Fruit fly (Drosophila melanogaster) whole organism, embryonic: ENCODE data around the gene Cpr65Az.

Experiments used
- Abd-B ChIP-seq: fragments of 200-800 bp; sonication (Bioruptor generic); optimal IDR thresholded peaks from 2 replicates; lab custom pipeline; 2018; ENCODE audit warnings: missing biosample characterization, mild to moderate bottlenecking, missing genetic modification characterization, moderate library complexity
- Ada2b ChIP-seq: fragments of 200-800 bp; sonication (Bioruptor generic); IDR thresholded peaks from 2 replicates; pipeline ENCODE4 v1.3.6; 2022; ENCODE audit warnings: missing biosample characterization, missing genetic modification characterization
- Bgb ChIP-seq: fragments of 200-800 bp; sonication (Bioruptor generic); IDR thresholded peaks from 2 replicates; pipeline ENCODE4 v1.3.6; 2022; ENCODE audit warnings: missing biosample characterization, missing genetic modification characterization; ENCODE audit not compliant: partially characterized antibody
- Bteb2 ChIP-seq: fragments of 200-800 bp; sonication (Bioruptor generic); optimal IDR thresholded peaks from 2 replicates; lab custom pipeline; 2016; ENCODE audit warnings: missing biosample characterization, missing genetic modification characterization
- CG10366 ChIP-seq: fragments of 200-800 bp; sonication (Bioruptor generic); IDR thresholded peaks from 2 replicates; pipeline ENCODE4 v1.3.6; 2022; ENCODE audit warnings: missing biosample characterization, missing genetic modification characterization
- CG10654 ChIP-seq: fragments of 200-800 bp; sonication (Bioruptor generic); optimal IDR thresholded peaks from 2 replicates; lab custom pipeline; 2016; ENCODE audit warnings: missing biosample characterization, missing genetic modification characterization
- CG10979 ChIP-seq: fragments of 200-800 bp; sonication (Bioruptor generic); optimal IDR thresholded peaks from 2 replicates; lab custom pipeline; 2018; ENCODE audit warnings: missing biosample characterization, mild to moderate bottlenecking, missing genetic modification characterization, moderate library complexity
- CG11085 ChIP-seq: fragments of 200-800 bp; sonication (Bioruptor generic); IDR thresholded peaks from 2 replicates; pipeline ENCODE4 v1.3.6; 2022; ENCODE audit warnings: missing biosample characterization, missing genetic modification characterization
- CG1233 ChIP-seq: fragments of 200-800 bp; sonication (Bioruptor generic); optimal IDR thresholded peaks from 4 replicates; lab custom pipeline; 2018; ENCODE audit warnings: missing biosample characterization, mild to moderate bottlenecking, missing genetic modification characterization
- CG13424 ChIP-seq: fragments of 200-800 bp; sonication (Bioruptor generic); optimal IDR thresholded peaks from 2 replicates; lab custom pipeline; 2019; ENCODE audit warnings: missing biosample characterization, mild to moderate bottlenecking, missing genetic modification characterization, moderate library complexity
- CG14667 ChIP-seq: fragments of 200-800 bp; sonication (Bioruptor generic); IDR thresholded peaks from 2 replicates; pipeline ENCODE4 v1.3.6; 2022; ENCODE audit warnings: missing biosample characterization, missing genetic modification characterization
- CG15011 ChIP-seq: fragments of 200-800 bp; sonication (Bioruptor generic); optimal IDR thresholded peaks from 3 replicates; lab custom pipeline; 2018; ENCODE audit warnings: missing biosample characterization, mild to moderate bottlenecking, missing genetic modification characterization
- CG18011 ChIP-seq: fragments of 200-800 bp; sonication (Bioruptor generic); optimal IDR thresholded peaks from 2 replicates; lab custom pipeline; 2017; ENCODE audit warnings: missing biosample characterization, missing genetic modification characterization, mild to moderate bottlenecking, moderate library complexity, missing genotype
- CG2889 ChIP-seq: fragments of 200-800 bp; sonication (Bioruptor generic); IDR thresholded peaks from 3 replicates; pipeline ENCODE4 v1.3.6; 2022; ENCODE audit warnings: missing biosample characterization, missing genetic modification characterization
- CG30020 ChIP-seq: fragments of 200-800 bp; optimal IDR thresholded peaks from 2 replicates; lab custom pipeline; 2019; ENCODE audit warnings: missing biosample characterization, mild to moderate bottlenecking, missing genetic modification characterization, moderate library complexity
- CG3995 ChIP-seq: fragments of 200-800 bp; sonication (Bioruptor generic); optimal IDR thresholded peaks from 3 replicates; lab custom pipeline; 2016; ENCODE audit warnings: missing biosample characterization, missing genetic modification characterization
- CG6791 ChIP-seq: fragments of 200-800 bp; sonication (Bioruptor generic); IDR thresholded peaks from 3 replicates; pipeline ENCODE4 v1.3.6; 2022; ENCODE audit warnings: missing biosample characterization, missing genetic modification characterization; ENCODE audit not compliant: partially characterized antibody
- CG7987 ChIP-seq: fragments of 200-800 bp; sonication (Bioruptor generic); optimal IDR thresholded peaks from 2 replicates; lab custom pipeline; 2018; ENCODE audit warnings: missing biosample characterization, mild to moderate bottlenecking, missing genetic modification characterization, moderate library complexity
- CG8388 ChIP-seq: fragments of 200-800 bp; sonication (Bioruptor generic); optimal IDR thresholded peaks from 2 replicates; lab custom pipeline; 2019; ENCODE audit warnings: missing biosample characterization, mild to moderate bottlenecking, missing genetic modification characterization, moderate library complexity
- CoRest ChIP-seq: fragments of 200-800 bp; sonication (Bioruptor generic); optimal IDR thresholded peaks from 3 replicates; lab custom pipeline; 2018; ENCODE audit warnings: missing biosample characterization, mild to moderate bottlenecking, missing genetic modification characterization, moderate library complexity
- D19B ChIP-seq: fragments of 200-800 bp; sonication (Bioruptor generic); optimal IDR thresholded peaks from 2 replicates; lab custom pipeline; 2017; ENCODE audit warnings: missing biosample characterization, mild to moderate bottlenecking, missing genetic modification characterization
- Dp ChIP-seq: fragments of 200-800 bp; sonication (Bioruptor generic); optimal IDR thresholded peaks from 2 replicates; lab custom pipeline; 2018; ENCODE audit warnings: missing biosample characterization, mild to moderate bottlenecking, missing genetic modification characterization, moderate library complexity
- Gsc ChIP-seq: fragments of 200-800 bp; sonication (Bioruptor generic); IDR thresholded peaks from 2 replicates; pipeline ENCODE4 v1.3.6; 2022; ENCODE audit warnings: missing biosample characterization, missing genetic modification characterization
- HLH3B ChIP-seq: fragments of 200-800 bp; sonication (Bioruptor generic); IDR thresholded peaks from 2 replicates; pipeline ENCODE4 v1.3.6; 2022; ENCODE audit warnings: missing biosample characterization, missing genetic modification characterization
- Mes4 ChIP-seq: fragments of 200-800 bp; sonication (Bioruptor generic); optimal IDR thresholded peaks from 2 replicates; lab custom pipeline; 2016; ENCODE audit warnings: missing biosample characterization, missing genetic modification characterization
- Oli ChIP-seq: fragments of 200-800 bp; sonication (Bioruptor generic); optimal IDR thresholded peaks from 2 replicates; lab custom pipeline; 2018; ENCODE audit warnings: missing biosample characterization, mild to moderate bottlenecking, missing genetic modification characterization, moderate library complexity
- Ravus ChIP-seq: fragments of 200-800 bp; sonication (Bioruptor generic); IDR thresholded peaks from 2 replicates; pipeline ENCODE4 v1.3.6; 2022; ENCODE audit warnings: missing biosample characterization, missing genetic modification characterization
- Xrp1 ChIP-seq: fragments of 200-800 bp; sonication (Bioruptor generic); IDR thresholded peaks from 2 replicates; pipeline ENCODE4 v1.3.6; 2022; ENCODE audit warnings: missing biosample characterization, missing genetic modification characterization
- al ChIP-seq: fragments of 200-800 bp; sonication (Bioruptor generic); IDR thresholded peaks from 2 replicates; pipeline ENCODE4 v1.3.6; 2022; ENCODE audit warnings: missing biosample characterization, missing genetic modification characterization
- cad ChIP-seq: fragments of >200 bp; optimal IDR thresholded peaks from 2 replicates; lab custom pipeline; 2017; ENCODE audit warnings: missing biosample characterization, missing genetic modification characterization
- cg ChIP-seq: fragments of 200-800 bp; sonication (Bioruptor generic); optimal IDR thresholded peaks from 3 replicates; lab custom pipeline; 2019; ENCODE audit warnings: missing biosample characterization, mild to moderate bottlenecking, missing genetic modification characterization, moderate library complexity
- chn ChIP-seq: fragments of 200-800 bp; sonication (Bioruptor generic); optimal IDR thresholded peaks from 2 replicates; lab custom pipeline; 2016; ENCODE audit warnings: missing biosample characterization, missing genetic modification characterization
- danr ChIP-seq: fragments of 200-800 bp; sonication (Bioruptor generic); IDR thresholded peaks from 2 replicates; pipeline ENCODE4 v1.3.6; 2022; ENCODE audit warnings: missing biosample characterization, missing genetic modification characterization
- esg ChIP-seq: fragments of 200-800 bp; sonication (Bioruptor generic); conservative IDR thresholded peaks from 2 replicates; pipeline ENCODE4 v1.3.6; 2022; ENCODE audit warnings: missing biosample characterization, missing genetic modification characterization
- fru ChIP-seq: fragments of >200 bp; optimal IDR thresholded peaks from 2 replicates; lab custom pipeline; 2017
- gsb ChIP-seq: fragments of 200-800 bp; sonication (Bioruptor generic); IDR thresholded peaks from 2 replicates; pipeline ENCODE4 v1.3.6; 2022; ENCODE audit warnings: missing biosample characterization, missing genetic modification characterization
- hb ChIP-seq: fragments of 200-800 bp; sonication (Bioruptor generic); IDR thresholded peaks from 3 replicates; pipeline ENCODE4 v1.3.6; 2022; ENCODE audit warnings: missing biosample characterization, missing genetic modification characterization; ENCODE audit not compliant: partially characterized antibody
- jigr1 ChIP-seq: fragments of 200-800 bp; sonication (Bioruptor generic); IDR thresholded peaks from 3 replicates; pipeline ENCODE4 v1.3.6; 2022; ENCODE audit warnings: missing biosample characterization, missing genetic modification characterization
- jing ChIP-seq: fragments of 200-800 bp; sonication (Bioruptor generic); optimal IDR thresholded peaks from 2 replicates; lab custom pipeline; 2018; ENCODE audit warnings: missing biosample characterization, mild to moderate bottlenecking, missing genetic modification characterization
- lilli ChIP-seq: fragments of 200-800 bp; sonication (Bioruptor generic); optimal IDR thresholded peaks from 3 replicates; lab custom pipeline; 2016; ENCODE audit warnings: missing biosample characterization, missing genetic modification characterization
- lmd ChIP-seq: fragments of 200-800 bp; sonication (Bioruptor generic); IDR thresholded peaks from 2 replicates; pipeline ENCODE4 v1.3.6; 2022; ENCODE audit warnings: missing biosample characterization, missing genetic modification characterization
- mam ChIP-seq: fragments of 200-800 bp; sonication (Bioruptor generic); optimal IDR thresholded peaks from 3 replicates; lab custom pipeline; 2016; ENCODE audit warnings: missing biosample characterization, missing genetic modification characterization
- oc ChIP-seq: fragments of 200-800 bp; sonication (Bioruptor generic); optimal IDR thresholded peaks from 2 replicates; lab custom pipeline; 2018; ENCODE audit warnings: missing biosample characterization, mild to moderate bottlenecking, missing genetic modification characterization, moderate library complexity
- otp ChIP-seq: fragments of 200-800 bp; sonication (Bioruptor generic); IDR thresholded peaks from 3 replicates; pipeline ENCODE4, ENCODE4 v1.3.6; 2022; ENCODE audit warnings: missing biosample characterization, missing genetic modification characterization
- so ChIP-seq: fragments of 200-800 bp; sonication (Bioruptor generic); IDR thresholded peaks from 3 replicates; pipeline ENCODE4 v1.3.6; 2022; ENCODE audit warnings: missing biosample characterization, missing genetic modification characterization
- tgo ChIP-seq: fragments of 200-800 bp; sonication (Bioruptor generic); IDR thresholded peaks from 3 replicates; pipeline ENCODE4 v1.3.6; 2022; ENCODE audit warnings: missing biosample characterization, missing genetic modification characterization
- tio ChIP-seq: fragments of 200-800 bp; sonication (Bioruptor generic); optimal IDR thresholded peaks from 2 replicates; lab custom pipeline; 2017; ENCODE audit warnings: missing biosample characterization, missing genetic modification characterization, inconsistent platforms
- tna ChIP-seq: fragments of 200-800 bp; sonication (Bioruptor generic); IDR thresholded peaks from 2 replicates; pipeline ENCODE4 v1.3.6; 2022; ENCODE audit warnings: missing biosample characterization, missing genetic modification characterization; ENCODE audit not compliant: partially characterized antibody
- vnd ChIP-seq: fragments of 200-800 bp; sonication (Bioruptor generic); IDR thresholded peaks from 3 replicates; pipeline ENCODE4 v1.3.6; 2022; ENCODE audit warnings: missing biosample characterization, missing genetic modification characterization; ENCODE audit not compliant: partially characterized antibody

Gene Cpr65Az

DNA sequence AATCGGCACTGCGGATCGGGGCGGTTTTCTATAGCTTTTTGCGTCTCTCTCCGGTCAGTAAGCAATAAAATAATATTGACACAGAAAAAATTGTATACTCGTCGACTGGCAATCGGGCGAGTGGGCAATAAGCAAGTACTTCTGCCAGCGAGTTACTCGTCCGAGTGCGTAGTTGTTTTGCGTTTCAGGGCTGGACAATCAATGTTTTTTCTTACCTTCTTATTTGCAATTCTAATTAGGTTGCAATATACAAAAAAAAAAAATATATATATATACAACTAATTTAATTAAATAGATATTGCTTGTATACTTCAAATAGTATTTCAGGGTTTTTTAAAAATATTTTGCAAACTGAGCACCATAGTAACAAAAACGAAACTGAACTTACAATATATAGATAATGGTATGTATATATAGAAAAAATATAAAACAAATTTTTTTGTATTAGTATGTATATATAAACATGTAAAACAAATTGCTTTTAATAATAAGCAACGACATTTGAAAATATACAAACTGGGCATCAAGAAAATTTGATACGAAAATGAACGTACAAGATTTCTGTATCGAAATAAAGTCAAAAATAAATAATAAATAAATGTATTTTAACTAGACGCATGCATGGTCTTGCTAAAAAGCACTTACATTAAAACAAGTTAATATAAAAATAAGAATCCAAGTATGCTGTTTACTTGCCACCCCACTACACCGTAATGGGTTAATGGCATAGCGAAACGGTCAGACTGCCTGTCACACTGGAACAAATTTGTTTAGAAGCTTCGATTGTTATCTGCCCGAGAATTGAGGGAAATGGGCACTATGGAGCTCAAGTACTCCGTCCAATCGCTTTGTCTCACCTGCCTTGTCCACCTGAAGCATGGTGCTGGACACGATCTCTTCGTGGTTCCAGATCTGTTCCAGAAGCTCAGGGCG, 28.6 kb downstream of the Cpr65Az start, which contains the start of the genes D19A and CG7386 (continued):
- TF ChIP-seq so (GFP tag; lab: Robert Waterston, UW), result 0 out of 3 replicates have a peak, but pooled peaks have one; percentile 7
- 0 out of 3 replicates have a peak, but pooled peaks have one; percentile 57 for TF ChIP-seq CG2889 (GFP tag; lab: Robert Waterston, UW)
- no peak for TF ChIP-seq otp (GFP tag; lab: Robert Waterston, UW)
- peak; percentile 30 for TF ChIP-seq CG7987 (GFP tag; lab: Kevin White, UChicago)
- peak; percentile 33 for TF ChIP-seq CG10979 (tag; lab: Kevin White, UChicago)
- TF ChIP-seq oc (tag; lab: Kevin White, UChicago), result no peak
- no peak for TF ChIP-seq Dp (GFP tag; lab: Kevin White, UChicago)
- TF ChIP-seq tgo (GFP tag; lab: Robert Waterston, UW), result peak; percentile 45
- TF ChIP-seq danr, result no peak
- peak; percentile 24 for TF ChIP-seq cg (GFP tag; lab: Kevin White, UChicago)
- peak; percentile 2 for TF ChIP-seq CG10654
- TF ChIP-seq mam (GFP tag; lab: Kevin White, UChicago), result peak; percentile 74
- peak; percentile 70 for TF ChIP-seq CoRest
- peak; percentile 41; the same call in 1 of the 3 replicates for TF ChIP-seq CG6791 (GFP tag; lab: Robert Waterston, UW)
- TF ChIP-seq Abd-B (GFP tag; lab: Kevin White, UChicago), result no peak
- no peak for TF ChIP-seq CG3995
- TF ChIP-seq D19B (GFP tag; lab: Kevin White, UChicago), result peak; percentile 63
- no peak for TF ChIP-seq hb (GFP tag; lab: Robert Waterston, UW)
- TF ChIP-seq CG10366, result peak; percentile 56
- peak; percentile 64 for TF ChIP-seq chn (GFP tag; lab: Kevin White, UChicago)
- no peak for TF ChIP-seq CG15011 (GFP tag; lab: Kevin White, UChicago)
- no peak for TF ChIP-seq vnd (GFP tag; lab: Robert Waterston, UW)
- TF ChIP-seq fru, result peak; percentile 62
- TF ChIP-seq esg (GFP tag; lab: Robert Waterston, UW), result no peak; the same call in none of the 2 replicates
- TF ChIP-seq HLH3B (GFP tag; lab: Robert Waterston, UW), result peak; percentile 60
- TF ChIP-seq Xrp1, result peak; percentile 70
- peak; percentile 49 for TF ChIP-seq al (GFP tag; lab: Robert Waterston, UW)
- peak; percentile 44; the same call in 1 of the 2 replicates for TF ChIP-seq CG11085 (GFP tag; lab: Robert Waterston, UW)
- no peak for TF ChIP-seq Mes4 (GFP tag; lab: Kevin White, UChicago)
- TF ChIP-seq Ravus (GFP tag; lab: Robert Waterston, UW), result no peak
- TF ChIP-seq Bgb (GFP tag; lab: Robert Waterston, UW), result peak; percentile 35; the same call in 1 of the 2 replicates
- peak; percentile 70 for TF ChIP-seq lilli (GFP tag; lab: Kevin White, UChicago)
- TF ChIP-seq jing, result no peak
- peak; percentile 68 for TF ChIP-seq CG13424 (tag; lab: Kevin White, UChicago)
- TF ChIP-seq CG8388 (GFP tag; lab: Kevin White, UChicago), result peak; percentile 30
- no peak for TF ChIP-seq CG18011
- TF ChIP-seq tio (GFP tag; lab: Kevin White, UChicago), result no peak
- TF ChIP-seq jigr1 (GFP tag; lab: Robert Waterston, UW), result no peak
- TF ChIP-seq Bteb2, result peak; percentile 50
- TF ChIP-seq CG1233 (GFP tag; lab: Kevin White, UChicago), result peak; percentile 41
- TF ChIP-seq CG14667 (GFP tag; lab: Robert Waterston, UW), result peak; percentile 39; the same call in 1 of the 2 replicates
- peak; percentile 11 for TF ChIP-seq Oli
- no peak for TF ChIP-seq tna
- peak; percentile 65 for TF ChIP-seq lmd (GFP tag; lab: Robert Waterston, UW)
- no peak for TF ChIP-seq cad (GFP tag; lab: Kevin White, UChicago)
- no peak for TF ChIP-seq Gsc (GFP tag; lab: Robert Waterston, UW)
- TF ChIP-seq gsb (GFP tag; lab: Robert Waterston, UW), result peak; percentile 15; the same call in 1 of the 2 replicates
- TF ChIP-seq CG30020, result peak; percentile 29
- TF ChIP-seq Ada2b (GFP tag; lab: Robert Waterston, UW), result peak; percentile 59
